Worm (Caenorhabditis elegans) whole organism, mixed stage, embryonic: Measurements from ENCODE around the gene F30H5.3.

Source experiments
- blmp-1 ChIP-seq: fragments of 150-350 bp; optimal IDR thresholded peaks from 2 replicates; lab custom pipeline; 2014; ENCODE audit warnings: missing biosample characterization, missing genetic modification characterization
- ceh-39 ChIP-seq: fragments of 150-350 bp; optimal IDR thresholded peaks from 2 replicates; lab custom pipeline; 2014; ENCODE audit warnings: missing biosample characterization, missing genetic modification characterization
- pha-4 ChIP-seq: fragments of 150-350 bp; optimal IDR thresholded peaks from 2 replicates; lab custom pipeline; 2018; ENCODE audit warnings: missing biosample characterization, missing genetic modification reagents, missing genetic modification characterization

DNA sequence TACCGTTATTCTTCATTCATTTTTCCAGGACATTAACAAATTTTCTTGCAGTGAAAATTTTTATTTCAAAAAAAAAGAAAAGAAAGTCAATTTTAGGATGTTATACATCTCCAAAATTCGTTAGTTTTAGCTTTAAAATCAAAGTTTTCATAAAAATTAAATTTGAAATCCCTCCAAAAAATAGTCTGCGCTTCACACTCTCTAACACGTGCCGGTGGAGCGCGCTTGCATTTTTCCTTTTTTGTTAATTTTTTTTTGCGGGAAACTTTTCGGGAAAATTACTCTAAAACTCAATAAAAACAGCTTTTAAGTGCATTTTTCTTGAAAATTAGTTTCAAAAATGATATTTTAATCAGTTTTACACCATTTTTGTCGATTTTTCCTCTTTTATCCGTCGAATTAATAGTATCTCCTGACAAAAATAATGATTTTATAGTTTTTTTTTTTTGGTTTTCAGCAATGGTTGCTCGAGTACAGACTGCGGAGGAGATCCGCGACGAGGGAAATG lies 20.9 kb downstream of the F30H5.3 start, which contains the start of gene unc-45:
- TF ChIP-seq blmp-1 (tag; lab: Kevin White, UChicago) = no peak
- TF ChIP-seq ceh-39 = no peak
- TF ChIP-seq pha-4 = no peak
